Worm (Caenorhabditis elegans): Measurements from ENCODE around the gene pho-13.

DNA sequence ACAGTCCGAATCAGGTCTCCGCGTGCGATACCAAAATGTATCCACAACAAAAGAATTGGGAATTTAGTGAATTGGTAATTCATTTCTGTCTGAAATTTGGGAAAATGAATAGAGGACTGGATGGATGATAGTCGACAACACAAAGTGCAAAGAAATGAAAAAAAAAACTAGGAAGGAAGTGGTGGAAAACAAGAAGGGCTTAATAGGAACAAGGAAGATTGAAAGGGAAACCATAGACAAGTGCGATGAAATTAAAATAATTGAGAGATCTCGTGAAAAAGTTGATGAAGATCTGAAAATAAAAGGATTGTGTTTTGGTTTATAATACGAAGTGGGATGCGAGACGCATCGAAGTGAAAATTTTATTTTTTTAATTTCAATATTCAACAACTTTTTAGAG lies 12.7 kb downstream of the pho-13 start, which contains the start of gene F07H5.7:
- no peak for TF ChIP-seq pha-4 (tag; optimal IDR thresholded peaks at IDR 0.05)
- TF ChIP-seq nhr-237 (tag; optimal IDR thresholded peaks at IDR 0.05): no peak
- no peak for TF ChIP-seq nhr-12 (tag; optimal IDR thresholded peaks at IDR 0.05)
- no peak for TF ChIP-seq elt-3 (tag; optimal IDR thresholded peaks at IDR 0.05)
- TF ChIP-seq nhr-76 (tag; optimal IDR thresholded peaks at IDR 0.05): no peak
- no peak for TF ChIP-seq zip-8 (tag; optimal IDR thresholded peaks at IDR 0.05)
- TF ChIP-seq snpc-4 (tag; optimal IDR thresholded peaks at IDR 0.05): no peak
- TF ChIP-seq nhr-28 (tag; optimal IDR thresholded peaks at IDR 0.05): no peak
